Worm (Caenorhabditis elegans) whole organism, L4 larva: ENCODE data around the gene srh-31.

Experiments
- F37D6.2 ChIP-seq: sonication (generic microtip); optimal IDR thresholded peaks from 2 replicates; lab custom pipeline; 2016; ENCODE audit warnings: mild to moderate bottlenecking, missing genetic modification characterization, missing compliant biosample characterization
- Y105C5A.15 ChIP-seq: fragments of 200-800 bp; sonication (Bioruptor generic); IDR thresholded peaks from 2 replicates; pipeline ENCODE4 v1.3.6; 2022; ENCODE audit warnings: missing genetic modification characterization, missing compliant biosample characterization
- ZK337.2 ChIP-seq: fragments of 200-800 bp; sonication (Bioruptor generic); IDR thresholded peaks from 2 replicates; pipeline ENCODE4 v1.3.6; 2022; ENCODE audit warnings: missing genetic modification reagents, missing genetic modification characterization, missing compliant biosample characterization
- aha-1 ChIP-seq: fragments of 150-350 bp; peaks from one replicate; lab custom pipeline; 2014; ENCODE audit warnings: missing biosample characterization, missing genetic modification characterization
- attf-4 ChIP-seq: sonication (generic microtip); optimal IDR thresholded peaks from 3 replicates; lab custom pipeline; 2017; ENCODE audit warnings: missing biosample characterization, missing genetic modification characterization
- ceh-32 ChIP-seq: sonication (generic microtip); optimal IDR thresholded peaks from 2 replicates; lab custom pipeline; 2016; ENCODE audit warnings: mild to moderate bottlenecking, missing genetic modification characterization, missing compliant biosample characterization; ENCODE audit not compliant: poor library complexity
- ceh-82 ChIP-seq: sonication (generic microtip); optimal IDR thresholded peaks from 2 replicates; lab custom pipeline; 2017; ENCODE audit warnings: missing biosample characterization, missing genetic modification characterization
- ces-1 ChIP-seq: fragments of 150-350 bp; sonication (generic microtip); optimal IDR thresholded peaks from 4 replicates; lab custom pipeline; 2014; ENCODE audit warnings: missing biosample characterization, missing genetic modification reagents, missing genetic modification characterization
- cey-2 ChIP-seq: sonication (generic microtip); optimal IDR thresholded peaks from 3 replicates; lab custom pipeline; 2017; ENCODE audit warnings: missing genetic modification characterization, mild to moderate bottlenecking, missing compliant biosample characterization, antibody characterized with exemption, borderline replicate concordance; ENCODE audit not compliant: insufficient read depth
- ctbp-1 ChIP-seq: fragments of 200-800 bp; sonication (Bioruptor generic); IDR thresholded peaks from 2 replicates; pipeline ENCODE4 v1.3.6; 2022; ENCODE audit warnings: missing genetic modification reagents, missing genetic modification characterization, missing compliant biosample characterization
- daf-16 ChIP-seq, 3 experiments: sonication (generic microtip); optimal IDR thresholded peaks; 2 replicates each; lab custom pipeline; 2016 to 2017; ENCODE audit warnings: missing genetic modification characterization in 3 of 3, missing genetic modification reagents in 3 of 3, mild to moderate bottlenecking in 2 of 3, missing compliant biosample characterization in 2 of 3, missing biosample characterization in 1 of 3, moderate library complexity in 1 of 3
- dmd-6 ChIP-seq: fragments of 200-800 bp; sonication (Bioruptor generic); IDR thresholded peaks from 2 replicates; pipeline ENCODE4 v1.3.6; 2022; ENCODE audit warnings: missing genetic modification reagents, missing genetic modification characterization, missing compliant biosample characterization
- dmd-9 ChIP-seq: fragments of 200-800 bp; sonication (Bioruptor generic); IDR thresholded peaks from 2 replicates; pipeline ENCODE4 v1.3.6; 2022; ENCODE audit warnings: missing genetic modification reagents, missing genetic modification characterization, missing compliant biosample characterization
- dpl-1 ChIP-seq: fragments of 150-350 bp; optimal IDR thresholded peaks from 2 replicates; lab custom pipeline; 2014; ENCODE audit warnings: missing biosample characterization, missing genetic modification reagents, missing genetic modification characterization
- egl-43 ChIP-seq: fragments of 200-800 bp; sonication (Bioruptor generic); IDR thresholded peaks from 2 replicates; pipeline ENCODE4 v1.3.6; 2022; ENCODE audit warnings: missing genetic modification reagents, missing genetic modification characterization, missing compliant biosample characterization
- hif-1 ChIP-seq, 2 experiments: sonication (generic microtip); optimal IDR thresholded peaks; 2 replicates each; lab custom pipeline; 2016 to 2017; ENCODE audit warnings: missing compliant biosample characterization in 2 of 2, missing genetic modification characterization in 2 of 2, missing genetic modification reagents in 2 of 2, missing genotype in 2 of 2, mild to moderate bottlenecking in 1 of 2
- hlh-11 ChIP-seq: fragments of 200-800 bp; sonication (Bioruptor generic); optimal IDR thresholded peaks from 2 replicates; lab custom pipeline; 2018; ENCODE audit warnings: mild to moderate bottlenecking, missing genetic modification characterization, missing compliant biosample characterization
- jun-1 ChIP-seq: fragments of 150-350 bp; optimal IDR thresholded peaks from 2 replicates; lab custom pipeline; 2014; ENCODE audit warnings: missing biosample characterization, missing genetic modification reagents, missing genetic modification characterization
- lin-1 ChIP-seq: fragments of 200-800 bp; sonication (Bioruptor generic); IDR thresholded peaks from 2 replicates; pipeline ENCODE4 v1.3.6; 2022; ENCODE audit warnings: missing genetic modification reagents, missing genetic modification characterization, missing compliant biosample characterization
- lin-38 ChIP-seq: fragments of 200-800 bp; sonication (Bioruptor generic); IDR thresholded peaks from 2 replicates; pipeline ENCODE4 v1.3.6; 2022; ENCODE audit warnings: missing genetic modification reagents, missing genetic modification characterization, missing compliant biosample characterization
- lsy-2 ChIP-seq, 2 experiments: fragments of 150-350 bp in 1 of 2; sonication (generic microtip) in 1 of 2; optimal IDR thresholded peaks; 2 replicates each; lab custom pipeline; 2014 to 2017; ENCODE audit warnings: missing biosample characterization in 2 of 2, missing genetic modification characterization in 2 of 2
- madf-5 ChIP-seq, 2 experiments: fragments of 200-800 bp; sonication (Bioruptor generic); IDR thresholded peaks; 2 replicates each; pipeline ENCODE4 v1.3.6; 2022; ENCODE audit warnings: missing compliant biosample characterization in 2 of 2, missing genetic modification characterization in 2 of 2
- mdt-29 ChIP-seq: fragments of 200-800 bp; sonication (Bioruptor generic); IDR thresholded peaks from 2 replicates; pipeline ENCODE4 v1.3.6; 2022; ENCODE audit warnings: missing genetic modification reagents, missing genetic modification characterization, missing compliant biosample characterization
- mxl-3 ChIP-seq: fragments of 200-800 bp; sonication (Bioruptor generic); optimal IDR thresholded peaks from 2 replicates; lab custom pipeline; 2018; ENCODE audit warnings: mild to moderate bottlenecking, missing genetic modification characterization, missing compliant biosample characterization
- nhr-102 ChIP-seq: sonication (generic microtip); optimal IDR thresholded peaks from 2 replicates; lab custom pipeline; 2016; ENCODE audit warnings: mild to moderate bottlenecking, missing genetic modification characterization, moderate library complexity, missing compliant biosample characterization
- nhr-28 ChIP-seq: fragments of 150-350 bp; optimal IDR thresholded peaks from 2 replicates; lab custom pipeline; 2014; ENCODE audit warnings: missing biosample characterization, missing genetic modification characterization
- nhr-76 ChIP-seq: fragments of 150-350 bp; optimal IDR thresholded peaks from 2 replicates; lab custom pipeline; 2014; ENCODE audit warnings: missing biosample characterization, missing genetic modification characterization
- nhr-77 ChIP-seq: fragments of 150-350 bp; optimal IDR thresholded peaks from 2 replicates; lab custom pipeline; 2014; ENCODE audit warnings: missing biosample characterization, missing genetic modification characterization
- php-3 ChIP-seq: fragments of 200-800 bp; sonication (Bioruptor generic); IDR thresholded peaks from 2 replicates; pipeline ENCODE4 v1.3.6; 2022; ENCODE audit warnings: missing genetic modification reagents, missing genetic modification characterization, missing compliant biosample characterization
- pqm-1 ChIP-seq: sonication (generic microtip); optimal IDR thresholded peaks from 2 replicates; lab custom pipeline; 2017; ENCODE audit warnings: missing biosample characterization, missing genetic modification characterization
- saeg-2 ChIP-seq: fragments of 200-800 bp; sonication (Bioruptor generic); IDR thresholded peaks from 2 replicates; pipeline ENCODE4 v1.3.6; 2022; ENCODE audit warnings: missing genetic modification reagents, missing genetic modification characterization, missing compliant biosample characterization
- set-16 ChIP-seq: fragments of 200-800 bp; sonication (Bioruptor generic); IDR thresholded peaks from 2 replicates; pipeline ENCODE4 v1.3.6; 2022; ENCODE audit warnings: missing genetic modification reagents, missing genetic modification characterization, missing compliant biosample characterization
- skn-1 ChIP-seq: fragments of 150-350 bp; optimal IDR thresholded peaks from 2 replicates; lab custom pipeline; 2014; ENCODE audit warnings: missing biosample characterization, missing genetic modification characterization
- snpc-1.2 ChIP-seq: fragments of 200-800 bp; sonication (Bioruptor generic); IDR thresholded peaks from 2 replicates; pipeline ENCODE4 v1.3.6; 2022; ENCODE audit warnings: missing genetic modification reagents, missing genetic modification characterization, missing compliant biosample characterization
- spr-3 ChIP-seq: fragments of 200-800 bp; sonication (Bioruptor generic); optimal IDR thresholded peaks from 2 replicates; lab custom pipeline; 2018; ENCODE audit warnings: mild to moderate bottlenecking, missing genetic modification characterization, missing compliant biosample characterization
- tra-1 ChIP-seq: fragments of 200-800 bp; sonication (Bioruptor generic); IDR thresholded peaks from 2 replicates; pipeline ENCODE4 v1.3.6; 2022; ENCODE audit warnings: missing genetic modification reagents, missing genetic modification characterization, missing compliant biosample characterization
- unc-130 ChIP-seq: sonication (generic microtip); optimal IDR thresholded peaks from 2 replicates; lab custom pipeline; 2016; ENCODE audit warnings: missing genetic modification reagents, missing genetic modification characterization, missing compliant biosample characterization
- unc-62 ChIP-seq, 3 experiments: fragments of 150-350 bp in 1 of 3; sonication (generic microtip); optimal IDR thresholded peaks in 2 of 3; peaks in 1 of 3; 1 replicate in 1 of 3; 2 replicates in 2 of 3; lab custom pipeline; 2014 to 2017; ENCODE audit warnings: missing biosample characterization in 3 of 3, missing genetic modification characterization in 3 of 3, missing genetic modification reagents in 3 of 3, missing genotype in 1 of 3
- zfp-3 ChIP-seq: fragments of 200-800 bp; sonication (Bioruptor generic); conservative IDR thresholded peaks from 2 replicates; pipeline ENCODE4 v1.3.6; 2022; ENCODE audit warnings: missing genetic modification reagents, missing genetic modification characterization, missing compliant biosample characterization
- zip-11 ChIP-seq: fragments of 200-800 bp; sonication (Bioruptor generic); IDR thresholded peaks from 2 replicates; pipeline ENCODE4 v1.3.6; 2022; ENCODE audit warnings: missing genetic modification characterization, missing compliant biosample characterization
- zip-2 ChIP-seq: fragments of 150-350 bp; optimal IDR thresholded peaks from 2 replicates; lab custom pipeline; 2014; ENCODE audit warnings: missing biosample characterization, missing genetic modification characterization
- ztf-11 ChIP-seq: fragments of 150-350 bp; optimal IDR thresholded peaks from 2 replicates; lab custom pipeline; 2014; ENCODE audit warnings: missing biosample characterization, missing genetic modification characterization
- ztf-7 ChIP-seq: fragments of 150-350 bp; optimal IDR thresholded peaks from 2 replicates; lab custom pipeline; 2014; ENCODE audit warnings: missing biosample characterization, missing genetic modification characterization

srh-31 gene

DNA sequence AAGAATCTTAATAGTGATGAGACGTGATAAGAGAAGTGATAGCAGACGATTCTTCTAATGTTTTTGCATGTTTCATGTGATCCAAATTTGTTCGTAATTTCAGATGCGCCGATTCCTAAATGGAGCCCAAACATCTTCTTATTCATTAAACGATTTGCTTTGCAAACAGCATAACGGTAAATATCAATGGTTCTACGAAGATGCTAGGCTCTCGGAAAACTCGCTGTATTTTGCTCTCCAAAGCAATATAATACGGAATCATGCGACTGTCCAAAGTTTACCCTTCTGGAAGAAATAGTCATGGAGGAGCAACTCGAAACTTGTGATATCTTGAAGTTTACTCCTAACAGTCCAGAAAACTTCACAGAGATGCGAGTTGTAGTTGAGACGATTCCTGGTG, 1.3 kb upstream of the srh-31 start, which contains the start of gene W06D12.6:
Gene W06D12.6 (plus strand): TSS at position 301 of the 400 bp plus-strand sequence.
- TF ChIP-seq daf-16 (GFP tag; optimal IDR thresholded peaks at IDR 0.05; lab: Kevin White, UChicago), result no peak
- no peak for TF ChIP-seq daf-16 (tag; optimal IDR thresholded peaks at IDR 0.05; lab: Kevin White, UChicago)
- no peak for TF ChIP-seq ces-1 (GFP tag; lab: Kevin White, UChicago)
- no peak for TF ChIP-seq zip-2 (tag; lab: Kevin White, UChicago)
- TF ChIP-seq spr-3 (GFP tag; lab: Kevin White, UChicago), result no peak
- no peak for TF ChIP-seq ceh-32 (tag; lab: Kevin White, UChicago)
- TF ChIP-seq egl-43 (GFP tag; lab: Robert Waterston, UW), result no peak
- TF ChIP-seq nhr-76 (tag; lab: Kevin White, UChicago), result no peak
- TF ChIP-seq lsy-2 (tag; optimal IDR thresholded peaks at IDR 0.05; lab: Kevin White, UChicago), result no peak
- TF ChIP-seq zfp-3, result no peak
- TF ChIP-seq mdt-29 (GFP tag; lab: Robert Waterston, UW), result no peak
- TF ChIP-seq ZK337.2 (GFP tag; lab: Robert Waterston, UW), result no peak
- no peak for TF ChIP-seq mxl-3
- TF ChIP-seq dpl-1, result no peak
- TF ChIP-seq zip-11, result no peak
- no peak for TF ChIP-seq saeg-2 (GFP tag; lab: Robert Waterston, UW)
- TF ChIP-seq, all 104 proteins: peak for 0

DNA sequence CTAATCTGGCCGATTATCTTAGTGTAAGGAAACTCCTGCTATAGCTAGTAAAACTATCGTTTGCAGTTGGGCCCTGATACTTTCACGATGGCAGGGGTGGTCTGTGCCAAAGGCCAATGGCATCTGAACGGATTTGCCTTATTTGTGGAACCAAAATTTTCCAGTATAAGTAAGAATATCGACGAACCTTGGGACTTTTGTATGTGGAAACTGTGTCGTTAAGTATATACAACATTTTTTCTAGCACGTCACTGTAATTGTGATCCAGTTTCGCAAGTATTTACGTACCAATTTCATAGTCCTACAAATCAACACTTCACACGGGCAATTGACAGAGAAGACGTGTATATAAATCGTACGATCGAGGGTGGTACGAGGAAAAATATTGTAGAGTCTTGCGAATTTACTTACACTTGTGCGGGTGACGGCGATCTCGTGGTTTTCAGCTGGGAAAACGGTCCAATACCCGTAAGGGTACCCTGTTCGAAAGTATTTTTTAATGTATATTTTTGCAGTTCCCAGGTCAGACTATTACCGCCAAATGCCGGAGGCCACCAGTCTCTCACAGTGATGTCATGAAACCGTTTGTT, 810 bp upstream of the srh-31 start:
- TF ChIP-seq aha-1 (tag; lab: Kevin White, UChicago) (peak; percentile 92), cey-2 (tag; lab: Kevin White, UChicago) (no peak), Y105C5A.15 (GFP tag; lab: Robert Waterston, UW) (no peak), unc-62 (GFP tag; optimal IDR thresholded peaks at IDR 0.05 in 1 of 2; lab: Kevin White, UChicago) (peak in 1 of 2 experiments; percentile 94), unc-62 (tag; optimal IDR thresholded peaks at IDR 0.05; lab: Kevin White, UChicago) (no peak)

DNA sequence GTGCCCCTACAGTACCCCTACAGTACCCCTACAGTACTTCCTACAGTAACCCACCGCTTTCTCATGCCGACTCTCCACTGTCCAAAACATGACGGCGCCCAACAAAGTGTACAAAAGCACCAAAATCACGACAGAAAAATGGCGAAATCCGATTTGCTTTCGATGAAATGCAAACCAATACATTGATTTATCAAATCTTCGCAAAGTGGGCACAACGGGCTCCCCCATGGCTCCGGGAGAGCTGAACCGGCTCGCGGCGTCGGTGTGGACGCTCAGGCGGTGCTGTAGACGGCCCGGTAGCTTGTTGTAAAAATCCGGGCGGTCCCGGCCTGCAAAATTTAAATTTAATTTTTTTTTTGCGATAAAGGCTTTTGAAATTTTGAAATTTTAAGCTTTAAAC, 5.2 kb downstream of the srh-31 start:
- peak; percentile 58 for TF ChIP-seq aha-1 (tag; lab: Kevin White, UChicago)
- TF ChIP-seq set-16 (GFP tag; lab: Robert Waterston, UW), result peak; percentile 60
- TF ChIP-seq hlh-11 (tag; lab: Kevin White, UChicago), result no peak

DNA sequence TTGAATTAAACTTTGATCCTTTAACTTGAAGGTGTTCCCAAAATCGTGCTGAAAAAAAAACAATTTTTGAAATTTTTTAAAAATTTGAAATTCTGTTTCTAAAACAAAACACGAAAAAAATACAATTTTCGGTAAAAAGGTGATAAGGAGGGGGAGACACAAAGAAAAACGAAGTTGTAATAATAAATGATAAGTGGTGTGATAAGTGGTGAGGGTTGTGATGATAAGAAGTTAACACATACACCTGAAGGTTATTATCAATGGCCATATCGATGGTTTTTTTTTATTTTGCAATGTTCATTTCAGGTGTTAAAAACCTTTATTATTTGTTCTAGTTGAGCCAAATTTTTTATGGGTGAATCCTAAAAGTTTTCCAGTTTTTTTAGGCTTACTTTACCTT, 7.2 kb downstream of the srh-31 start, which contains the start of gene twk-33:
Gene twk-33 (minus strand): TSS at position 48 of the 400 bp plus-strand sequence.
- peak; percentile 61; the same call in 1 of the 2 replicates for TF ChIP-seq php-3 (GFP tag; lab: Robert Waterston, UW)
- TF ChIP-seq dmd-9, result no peak
- TF ChIP-seq nhr-102 (tag; lab: Kevin White, UChicago), result no peak
- no peak for TF ChIP-seq ctbp-1 (GFP tag; lab: Robert Waterston, UW)
- no peak for TF ChIP-seq madf-5 (GFP tag; IDR thresholded peaks at IDR 0.05; lab: Robert Waterston, UW)
- TF ChIP-seq unc-130 (GFP tag; lab: Kevin White, UChicago), result no peak
- peak; percentile 68; the same call in 1 of the 2 replicates for TF ChIP-seq tra-1 (GFP tag; lab: Robert Waterston, UW)
- TF ChIP-seq nhr-28 (tag; lab: Kevin White, UChicago), result peak; percentile 91
- peak; percentile 62 for TF ChIP-seq hlh-11 (tag; lab: Kevin White, UChicago)
- TF ChIP-seq ZK337.2 (GFP tag; lab: Robert Waterston, UW), result no peak
- TF ChIP-seq hif-1 (tag; optimal IDR thresholded peaks at IDR 0.05; lab: Kevin White, UChicago), result no peak
- no peak for TF ChIP-seq ztf-11 (tag; lab: Kevin White, UChicago)
- no peak for TF ChIP-seq ceh-82 (tag; lab: Kevin White, UChicago)
- peak; percentile 44 for TF ChIP-seq nhr-77 (tag; lab: Kevin White, UChicago)
- TF ChIP-seq dmd-6, result peak; percentile 83
- peak; percentile 14 for TF ChIP-seq cey-2 (tag; lab: Kevin White, UChicago)
- TF ChIP-seq zfp-3, result no peak
- TF ChIP-seq attf-4 (tag; lab: Kevin White, UChicago), result no peak
- no peak for TF ChIP-seq lin-38 (GFP tag; lab: Robert Waterston, UW)
- no peak for TF ChIP-seq saeg-2 (GFP tag; lab: Robert Waterston, UW)
- TF ChIP-seq snpc-1.2, result no peak
- no peak for TF ChIP-seq skn-1 (tag; lab: Kevin White, UChicago)
- no peak for TF ChIP-seq F37D6.2
- peak; percentile 33; the same call in 1 of the 2 replicates for TF ChIP-seq lin-1 (GFP tag; lab: Robert Waterston, UW)
- no peak for TF ChIP-seq jun-1
- peak; percentile 99 for TF ChIP-seq pqm-1 (tag; lab: Kevin White, UChicago)
- no peak for TF ChIP-seq daf-16 (GFP tag; optimal IDR thresholded peaks at IDR 0.05; lab: Kevin White, UChicago)
- peak; percentile 63 for TF ChIP-seq daf-16 (tag; optimal IDR thresholded peaks at IDR 0.05; lab: Kevin White, UChicago)
- no peak for TF ChIP-seq set-16 (GFP tag; lab: Robert Waterston, UW)
- no peak for TF ChIP-seq ztf-7 (tag; lab: Kevin White, UChicago)
